Worm (Caenorhabditis elegans) whole organism, late embryonic: Measurements from ENCODE around the gene acd-4.

Experiments
- K02D7.2 ChIP-seq: sonication (generic microtip); optimal IDR thresholded peaks from 2 replicates; lab custom pipeline; 2017; ENCODE audit warnings: mild to moderate bottlenecking, missing genetic modification characterization, missing compliant biosample characterization
- T23F11.4 ChIP-seq: fragments of 200-800 bp; sonication (Bioruptor generic); optimal IDR thresholded peaks from 2 replicates; lab custom pipeline; 2018; ENCODE audit warnings: mild to moderate bottlenecking, missing genetic modification characterization, missing compliant biosample characterization
- Y22D7AL.16 ChIP-seq: sonication (generic microtip); optimal IDR thresholded peaks from 2 replicates; lab custom pipeline; 2016; ENCODE audit warnings: missing genetic modification characterization, missing compliant biosample characterization
- ahr-1 ChIP-seq: sonication (generic microtip); optimal IDR thresholded peaks from 2 replicates; lab custom pipeline; 2016; ENCODE audit warnings: missing genetic modification characterization, missing compliant biosample characterization
- ceh-18 ChIP-seq: sonication (generic microtip); optimal IDR thresholded peaks from 2 replicates; lab custom pipeline; 2016; ENCODE audit warnings: missing genetic modification characterization, missing compliant biosample characterization
- ceh-19 ChIP-seq: fragments of 200-800 bp; sonication (Bioruptor generic); optimal IDR thresholded peaks from 2 replicates; lab custom pipeline; 2018; ENCODE audit warnings: mild to moderate bottlenecking, missing genetic modification characterization, missing compliant biosample characterization
- ceh-2 ChIP-seq: sonication (generic microtip); optimal IDR thresholded peaks from 2 replicates; lab custom pipeline; 2016; ENCODE audit warnings: missing genotype, missing genetic modification characterization, missing compliant biosample characterization
- ceh-22 ChIP-seq: sonication (generic microtip); optimal IDR thresholded peaks from 2 replicates; lab custom pipeline; 2017; ENCODE audit warnings: missing biosample characterization, missing genetic modification characterization
- ceh-34 ChIP-seq: sonication (generic microtip); optimal IDR thresholded peaks from 2 replicates; lab custom pipeline; 2016; ENCODE audit warnings: mild to moderate bottlenecking, missing genetic modification characterization, missing compliant biosample characterization
- ceh-6 ChIP-seq: fragments of 200-800 bp; sonication (Bioruptor generic); optimal IDR thresholded peaks from 2 replicates; lab custom pipeline; 2018; ENCODE audit warnings: mild to moderate bottlenecking, missing genetic modification characterization, missing compliant biosample characterization
- ceh-9 ChIP-seq: sonication (generic microtip); optimal IDR thresholded peaks from 2 replicates; lab custom pipeline; 2016; ENCODE audit warnings: mild to moderate bottlenecking, missing genetic modification characterization, inconsistent platforms, missing compliant biosample characterization
- che-1 ChIP-seq: sonication (generic microtip); optimal IDR thresholded peaks from 2 replicates; lab custom pipeline; 2016; ENCODE audit warnings: mild to moderate bottlenecking, missing genetic modification characterization, missing compliant biosample characterization
- elt-2 ChIP-seq: sonication (generic microtip); optimal IDR thresholded peaks from 2 replicates; lab custom pipeline; 2016; ENCODE audit warnings: missing genetic modification reagents, missing genetic modification characterization, missing compliant biosample characterization
- ets-4 ChIP-seq: sonication (generic microtip); optimal IDR thresholded peaks from 2 replicates; lab custom pipeline; 2016; ENCODE audit warnings: missing genetic modification characterization, missing compliant biosample characterization
- eyg-1 ChIP-seq: sonication (generic microtip); optimal IDR thresholded peaks from 2 replicates; lab custom pipeline; 2016; ENCODE audit warnings: missing genotype, missing genetic modification characterization, missing compliant biosample characterization
- fax-1 ChIP-seq: sonication (generic microtip); optimal IDR thresholded peaks from 2 replicates; lab custom pipeline; 2016; ENCODE audit warnings: missing genotype, missing genetic modification characterization, missing compliant biosample characterization
- fkh-6 ChIP-seq: sonication (generic microtip); optimal IDR thresholded peaks from 2 replicates; lab custom pipeline; 2016; ENCODE audit warnings: missing genetic modification characterization, missing compliant biosample characterization
- gmeb-2 ChIP-seq: sonication (generic microtip); optimal IDR thresholded peaks from 2 replicates; lab custom pipeline; 2016; ENCODE audit warnings: missing genetic modification characterization, inconsistent platforms, missing compliant biosample characterization
- hlh-13 ChIP-seq: fragments of 200-800 bp; sonication (Bioruptor generic); optimal IDR thresholded peaks from 2 replicates; lab custom pipeline; 2018; ENCODE audit warnings: mild to moderate bottlenecking, missing genetic modification characterization, missing compliant biosample characterization
- hlh-15 ChIP-seq: sonication (generic microtip); optimal IDR thresholded peaks from 2 replicates; lab custom pipeline; 2016; ENCODE audit warnings: missing genetic modification characterization, missing compliant biosample characterization
- hlh-30 ChIP-seq: sonication (generic microtip); optimal IDR thresholded peaks from 2 replicates; lab custom pipeline; 2017; ENCODE audit warnings: antibody characterized with exemption, missing genetic modification characterization, missing compliant biosample characterization; ENCODE audit not compliant: insufficient read depth
- hlh-6 ChIP-seq: sonication (generic microtip); optimal IDR thresholded peaks from 2 replicates; lab custom pipeline; 2016; ENCODE audit warnings: missing genotype, missing genetic modification characterization, missing compliant biosample characterization
- hlh-8 ChIP-seq: sonication (generic microtip); optimal IDR thresholded peaks from 2 replicates; lab custom pipeline; 2016; ENCODE audit warnings: missing genotype, missing genetic modification characterization, missing compliant biosample characterization
- lin-11 ChIP-seq: fragments of 200-800 bp; sonication (Bioruptor generic); optimal IDR thresholded peaks from 2 replicates; lab custom pipeline; 2018; ENCODE audit warnings: mild to moderate bottlenecking, missing genetic modification characterization, missing compliant biosample characterization
- madf-2 ChIP-seq: sonication (generic microtip); optimal IDR thresholded peaks from 2 replicates; lab custom pipeline; 2017; ENCODE audit warnings: missing genetic modification characterization, missing compliant biosample characterization
- nfya-1 ChIP-seq: sonication (generic microtip); optimal IDR thresholded peaks from 2 replicates; lab custom pipeline; 2017; ENCODE audit warnings: missing genetic modification characterization, mild to moderate bottlenecking, missing compliant biosample characterization, antibody characterized with exemption, moderate library complexity
- npax-4 ChIP-seq: sonication (generic microtip); optimal IDR thresholded peaks from 2 replicates; lab custom pipeline; 2016; ENCODE audit warnings: missing genetic modification characterization, missing compliant biosample characterization
- pag-3 ChIP-seq: sonication (generic microtip); optimal IDR thresholded peaks from 2 replicates; lab custom pipeline; 2016; ENCODE audit warnings: missing compliant biosample characterization, missing genetic modification characterization, borderline replicate concordance
- pat-9 ChIP-seq: fragments of 200-800 bp; sonication (Bioruptor generic); optimal IDR thresholded peaks from 2 replicates; lab custom pipeline; 2018; ENCODE audit warnings: mild to moderate bottlenecking, missing genetic modification characterization, moderate library complexity, missing compliant biosample characterization
- pax-1 ChIP-seq: fragments of 150-350 bp; optimal IDR thresholded peaks from 2 replicates; lab custom pipeline; 2014; ENCODE audit warnings: missing biosample characterization, missing genetic modification characterization
- pha-4 ChIP-seq: fragments of 150-350 bp; optimal IDR thresholded peaks from 2 replicates; lab custom pipeline; 2018; ENCODE audit warnings: missing biosample characterization, missing genetic modification reagents, missing genetic modification characterization
- pqm-1 ChIP-seq: sonication (generic microtip); optimal IDR thresholded peaks from 2 replicates; lab custom pipeline; 2016; ENCODE audit warnings: missing genetic modification characterization, missing compliant biosample characterization
- ref-2 ChIP-seq: sonication (generic microtip); optimal IDR thresholded peaks from 2 replicates; lab custom pipeline; 2016; ENCODE audit warnings: missing genetic modification characterization, missing compliant biosample characterization
- rnt-1 ChIP-seq: sonication (generic microtip); optimal IDR thresholded peaks from 2 replicates; lab custom pipeline; 2016; ENCODE audit warnings: missing genetic modification characterization, missing compliant biosample characterization
- sox-2 ChIP-seq: fragments of 200-800 bp; sonication (Bioruptor generic); IDR thresholded peaks from 2 replicates; pipeline ENCODE4 v1.3.6; 2022; ENCODE audit warnings: missing genetic modification reagents, missing genetic modification characterization, missing compliant biosample characterization
- sox-4 ChIP-seq: sonication (generic microtip); optimal IDR thresholded peaks from 2 replicates; lab custom pipeline; 2017; ENCODE audit warnings: mild to moderate bottlenecking, missing genetic modification characterization, inconsistent platforms, missing compliant biosample characterization
- ttx-3 ChIP-seq: sonication (generic microtip); optimal IDR thresholded peaks from 2 replicates; lab custom pipeline; 2016; ENCODE audit warnings: missing genetic modification reagents, missing genetic modification characterization, missing compliant biosample characterization
- unc-42 ChIP-seq: sonication (generic microtip); optimal IDR thresholded peaks from 2 replicates; lab custom pipeline; 2016; ENCODE audit warnings: missing genotype, missing genetic modification characterization, missing compliant biosample characterization
- unc-55 ChIP-seq: sonication (generic microtip); optimal IDR thresholded peaks from 2 replicates; lab custom pipeline; 2017; ENCODE audit warnings: missing biosample characterization, missing genetic modification reagents, missing genetic modification characterization
- unc-86 ChIP-seq: sonication (generic microtip); optimal IDR thresholded peaks from 2 replicates; lab custom pipeline; 2016; ENCODE audit warnings: missing genetic modification characterization, missing compliant biosample characterization
- zip-5 ChIP-seq: sonication (generic microtip); optimal IDR thresholded peaks from 2 replicates; lab custom pipeline; 2016; ENCODE audit warnings: missing genetic modification characterization, missing compliant biosample characterization
- ztf-16 ChIP-seq: sonication (generic microtip); optimal IDR thresholded peaks from 2 replicates; lab custom pipeline; 2017; ENCODE audit warnings: missing genetic modification characterization, missing compliant biosample characterization

The acd-4 gene

DNA sequence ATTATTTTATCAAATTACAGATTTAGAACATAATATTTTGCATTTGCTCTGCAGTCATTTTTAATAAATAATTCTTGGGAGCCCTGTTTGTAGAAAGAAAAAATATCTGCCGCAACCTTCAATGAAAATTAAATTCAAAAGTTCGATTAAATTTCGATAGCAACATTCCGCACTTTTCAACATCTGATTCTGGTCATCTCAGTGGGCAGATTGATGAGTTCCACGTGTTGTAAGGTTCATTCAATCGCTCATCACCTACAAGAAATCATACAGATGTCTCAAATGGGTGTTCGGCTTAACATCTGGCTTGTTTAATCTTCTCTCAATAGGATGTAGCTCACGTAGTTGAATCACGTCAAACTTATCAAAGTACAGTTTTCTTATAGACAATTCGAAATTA lies 38.1 kb upstream of the acd-4 start:
- no peak for TF ChIP-seq hlh-6 (tag; lab: Kevin White, UChicago)
- TF ChIP-seq hlh-8 = peak; percentile 15
- no peak for TF ChIP-seq lin-11
- TF ChIP-seq, all 69 proteins: peak for 1

DNA sequence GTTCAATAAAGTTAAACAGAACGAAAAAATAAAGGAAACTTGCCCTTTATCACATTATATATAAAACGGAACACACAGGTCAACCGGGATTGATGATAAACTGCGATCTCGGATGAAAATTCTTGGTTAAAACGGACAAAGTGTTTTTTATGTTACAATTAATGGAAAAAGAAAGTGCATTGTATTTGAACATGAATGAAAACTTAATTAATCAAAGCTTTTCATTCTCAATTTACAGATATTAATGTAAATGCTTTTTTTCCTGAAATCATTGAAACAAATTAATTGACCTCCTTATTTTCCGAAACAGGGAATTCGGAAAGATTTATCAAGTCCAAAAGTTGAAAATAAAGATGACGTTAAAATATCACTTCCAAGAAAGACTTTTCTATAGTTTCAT lies 36.6 kb upstream of the acd-4 start, which contains the start of gene F41E6.8:
Gene F41E6.8, minus strand, starts transcription at position 101 of the 400 bp plus-strand sequence.
- TF ChIP-seq nfya-1 (tag; lab: Kevin White, UChicago) (no peak), hlh-15 (tag; lab: Kevin White, UChicago) (no peak), madf-2 (tag; lab: Kevin White, UChicago) (no peak), rnt-1 (no peak), npax-4 (tag; lab: Kevin White, UChicago) (no peak), sox-4 (no peak), ceh-6 (GFP tag; lab: Kevin White, UChicago) (no peak), unc-55 (no peak), hlh-8 (no peak), ceh-2 (no peak), ceh-19 (GFP tag; lab: Kevin White, UChicago) (no peak), ttx-3 (tag; lab: Kevin White, UChicago) (no peak), gmeb-2 (tag; lab: Kevin White, UChicago) (no peak), sox-2 (no peak), ceh-18 (no peak), zip-5 (no peak), ceh-22 (tag; lab: Kevin White, UChicago) (no peak), pha-4 (tag; lab: Kevin White, UChicago) (no peak), K02D7.2 (tag; lab: Kevin White, UChicago) (no peak), pat-9 (no peak)
- TF ChIP-seq, all 69 proteins: peak for 0

DNA sequence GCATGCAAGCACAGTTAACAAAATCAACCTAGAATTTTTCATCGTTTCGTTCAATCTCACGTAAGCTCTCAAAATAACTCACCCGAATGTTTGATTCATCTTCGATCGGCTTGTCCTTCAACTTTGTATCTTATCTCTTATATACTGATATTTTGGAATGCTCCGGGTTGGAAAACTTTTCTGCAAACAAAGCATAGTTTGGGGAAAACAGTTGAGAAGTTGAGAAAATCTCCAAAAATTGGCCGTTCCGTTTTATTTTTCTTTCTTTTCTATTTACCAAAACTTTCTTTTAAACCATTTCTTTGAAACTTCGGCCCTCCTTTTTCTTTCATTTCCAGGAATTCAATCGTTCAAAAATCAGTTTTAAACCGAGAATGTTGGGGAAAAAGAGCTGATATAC lies 35.4 kb upstream of the acd-4 start, which contains the start of gene F41E6.15:
Gene F41E6.15, minus strand, starts transcription at position 101 of the 400 bp plus-strand sequence.
- TF ChIP-seq ets-4 (no peak), ttx-3 (tag; lab: Kevin White, UChicago) (no peak), nfya-1 (tag; lab: Kevin White, UChicago) (no peak)

DNA sequence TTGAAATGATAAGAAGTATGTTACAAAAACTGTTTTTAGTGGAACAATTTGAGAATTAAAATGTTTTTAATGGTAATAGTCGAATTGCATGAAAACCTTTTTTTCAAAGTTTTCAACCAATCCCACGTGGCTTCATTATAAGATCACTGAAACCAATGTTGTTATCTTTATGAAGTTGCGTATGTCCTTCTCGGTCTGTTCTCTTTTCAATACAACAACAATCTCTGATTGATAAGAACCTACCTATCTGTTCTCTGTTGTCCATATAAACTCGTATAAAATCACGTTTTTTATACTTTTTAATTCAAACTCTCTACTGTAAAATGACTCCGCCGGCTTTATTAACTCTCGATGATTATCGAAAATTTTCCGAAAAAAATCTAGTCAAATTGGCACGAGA lies 34.7 kb upstream of the acd-4 start, which contains the start of gene F41E6.5:
Gene F41E6.5, plus strand, starts transcription at position 209 of the 400 bp plus-strand sequence.
- no peak for TF ChIP-seq npax-4 (tag; lab: Kevin White, UChicago)
- peak; percentile 65 for TF ChIP-seq elt-2 (tag; lab: Kevin White, UChicago)

DNA sequence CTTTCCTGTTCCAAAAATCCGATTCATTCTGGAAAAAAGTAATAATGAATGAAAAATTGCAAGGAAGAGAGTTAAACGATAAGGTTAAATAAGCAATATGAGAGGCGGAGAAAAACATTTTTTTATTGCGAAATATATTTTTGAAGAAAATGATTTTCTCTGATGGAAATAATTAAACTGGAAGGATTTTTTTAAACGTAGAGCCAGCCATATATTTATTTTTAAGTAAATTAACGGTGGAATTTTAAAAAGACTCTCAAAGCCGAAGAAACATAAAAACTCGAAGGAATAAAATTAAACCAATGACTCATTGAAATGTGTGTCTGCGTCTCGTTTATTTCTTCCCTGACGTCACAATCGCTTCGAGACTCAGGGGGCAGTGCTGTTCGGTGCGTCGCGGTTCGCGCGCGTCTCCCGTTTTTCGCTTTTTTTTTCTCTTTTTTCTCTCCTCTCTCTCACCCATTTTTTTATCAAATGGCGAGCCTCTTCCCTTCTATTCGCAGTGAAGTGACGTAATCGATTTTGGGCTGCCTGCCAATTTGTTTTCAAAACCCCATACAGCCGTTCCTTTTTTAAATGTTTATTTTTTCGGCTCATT lies 31.8 kb upstream of the acd-4 start, which contains the start of gene vps-60:
Gene vps-60, minus strand, starts transcription at position 30 of the 598 bp plus-strand sequence.
- no peak for TF ChIP-seq hlh-13
- peak; percentile 51 for TF ChIP-seq pqm-1 (tag; lab: Kevin White, UChicago)
- TF ChIP-seq T23F11.4 (GFP tag; lab: Kevin White, UChicago) = no peak
- no peak for TF ChIP-seq sox-4
- peak; percentile 72 for TF ChIP-seq ref-2 (tag; lab: Kevin White, UChicago)
- TF ChIP-seq pag-3 (tag; lab: Kevin White, UChicago) = no peak
- peak; percentile 90 for TF ChIP-seq nfya-1 (tag; lab: Kevin White, UChicago)
- no peak for TF ChIP-seq fax-1 (tag; lab: Kevin White, UChicago)
- no peak for TF ChIP-seq fkh-6 (tag; lab: Kevin White, UChicago)
- peak; percentile 3 for TF ChIP-seq che-1 (tag; lab: Kevin White, UChicago)
- TF ChIP-seq pha-4 (tag; lab: Kevin White, UChicago) = no peak
- no peak for TF ChIP-seq Y22D7AL.16
- peak; percentile 58 for TF ChIP-seq rnt-1
- TF ChIP-seq ceh-9 (tag; lab: Kevin White, UChicago) = no peak
- no peak for TF ChIP-seq sox-2
- peak; percentile 34 for TF ChIP-seq ets-4
- TF ChIP-seq eyg-1 (tag; lab: Kevin White, UChicago) = no peak
- no peak for TF ChIP-seq ceh-22 (tag; lab: Kevin White, UChicago)
- peak; percentile 88 for TF ChIP-seq unc-42 (tag; lab: Kevin White, UChicago)
- peak; percentile 69 for TF ChIP-seq ceh-34 (tag; lab: Kevin White, UChicago)
- peak; percentile 9 for TF ChIP-seq pax-1 (tag; lab: Kevin White, UChicago)
- no peak for TF ChIP-seq ahr-1 (tag; lab: Kevin White, UChicago)
- TF ChIP-seq unc-55 = peak; percentile 61
- TF ChIP-seq unc-86 = peak; percentile 9
- peak; percentile 80 for TF ChIP-seq elt-2 (tag; lab: Kevin White, UChicago)
- TF ChIP-seq ceh-19 (GFP tag; lab: Kevin White, UChicago) = no peak
- peak; percentile 7 for TF ChIP-seq ztf-16 (tag; lab: Kevin White, UChicago)
- TF ChIP-seq hlh-30 (tag; lab: Kevin White, UChicago) = peak; percentile 59
